Worm (Caenorhabditis elegans) whole organism, young adult: Measurements from ENCODE around the gene cyp-35A4.
A peak's percentile ranks its signal among the peaks of the same experiment; 100 is the strongest.

Source experiments
- B0035.1 ChIP-seq: sonication (generic microtip); optimal IDR thresholded peaks from 2 replicates; lab custom pipeline; 2016; ENCODE audit warnings: missing genetic modification characterization, mild to moderate bottlenecking, missing compliant biosample characterization, missing genotype, missing genetic modification reagents
- C17E4.6 ChIP-seq: fragments of 200-800 bp; sonication (Bioruptor generic); IDR thresholded peaks from 2 replicates; pipeline ENCODE4 v1.3.6; 2022; ENCODE audit warnings: missing genetic modification reagents, missing genetic modification characterization, missing compliant biosample characterization
- F33H1.4 ChIP-seq: fragments of 200-800 bp; sonication (Bioruptor generic); IDR thresholded peaks from 2 replicates; pipeline ENCODE4 v1.3.6; 2022; ENCODE audit warnings: missing genetic modification reagents, missing genetic modification characterization, missing compliant biosample characterization
- F49E8.2 ChIP-seq: sonication (generic microtip); optimal IDR thresholded peaks from 3 replicates; lab custom pipeline; 2017; ENCODE audit warnings: missing genetic modification characterization, mild to moderate bottlenecking, missing compliant biosample characterization, antibody characterized with exemption, moderate library complexity; ENCODE audit not compliant: insufficient read depth
- F55B11.4 ChIP-seq: sonication (generic microtip); optimal IDR thresholded peaks from 2 replicates; lab custom pipeline; 2016; ENCODE audit warnings: missing compliant biosample characterization, missing genetic modification characterization, borderline replicate concordance; ENCODE audit not compliant: insufficient read depth
- T07F8.4 ChIP-seq: sonication (generic microtip); optimal IDR thresholded peaks from 2 replicates; lab custom pipeline; 2016; ENCODE audit warnings: mild to moderate bottlenecking, missing genetic modification characterization, moderate library complexity, missing compliant biosample characterization
- T26A5.8 ChIP-seq: sonication (generic microtip); optimal IDR thresholded peaks from 2 replicates; lab custom pipeline; 2016; ENCODE audit warnings: missing genetic modification characterization, missing compliant biosample characterization
- Y53G8AR.9 ChIP-seq: fragments of 200-800 bp; sonication (Bioruptor generic); conservative IDR thresholded peaks from 2 replicates; pipeline ENCODE4 v1.3.6; 2022; ENCODE audit warnings: missing genetic modification reagents, missing genetic modification characterization, missing compliant biosample characterization
- Y95B8A.8 ChIP-seq: fragments of 200-800 bp; sonication (Bioruptor generic); IDR thresholded peaks from 2 replicates; pipeline ENCODE4 v1.3.6; 2022; ENCODE audit warnings: missing genetic modification reagents, missing genetic modification characterization, missing compliant biosample characterization
- ZK185.1 ChIP-seq: sonication (generic microtip); optimal IDR thresholded peaks from 2 replicates; lab custom pipeline; 2016; ENCODE audit warnings: mild to moderate bottlenecking, missing genetic modification characterization, missing compliant biosample characterization; ENCODE audit not compliant: poor library complexity, severe bottlenecking
- atf-7 ChIP-seq: sonication (generic microtip); optimal IDR thresholded peaks from 2 replicates; lab custom pipeline; 2017; ENCODE audit warnings: mild to moderate bottlenecking, missing genetic modification characterization, missing compliant biosample characterization
- athp-1 ChIP-seq: sonication (generic microtip); optimal IDR thresholded peaks from 2 replicates; lab custom pipeline; 2017; ENCODE audit warnings: mild to moderate bottlenecking, missing genetic modification characterization, missing compliant biosample characterization
- attf-5 ChIP-seq: fragments of 200-800 bp; sonication (Bioruptor generic); optimal IDR thresholded peaks from 2 replicates; lab custom pipeline; 2018; ENCODE audit warnings: mild to moderate bottlenecking, missing genetic modification characterization, missing compliant biosample characterization
- cebp-1 ChIP-seq, 2 experiments: fragments of 200-800 bp in 1 of 2; sonication (Bioruptor generic) in 1 of 2; sonication (generic microtip) in 1 of 2; IDR thresholded peaks in 1 of 2; optimal IDR thresholded peaks in 1 of 2; 2 replicates each; pipeline versions ENCODE4 v1.3.6 to Lab custom; 2017 to 2022; ENCODE audit warnings: missing compliant biosample characterization in 2 of 2, missing genetic modification characterization in 2 of 2, mild to moderate bottlenecking in 1 of 2, missing genetic modification reagents in 1 of 2, moderate library complexity in 1 of 2
- ceh-100 ChIP-seq: fragments of 200-800 bp; sonication (Bioruptor generic); IDR thresholded peaks from 2 replicates; pipeline ENCODE4 v1.3.6; 2022; ENCODE audit warnings: missing genetic modification reagents, missing genetic modification characterization, missing compliant biosample characterization
- ceh-79 ChIP-seq: sonication (generic microtip); optimal IDR thresholded peaks from 2 replicates; lab custom pipeline; 2017; ENCODE audit warnings: mild to moderate bottlenecking, missing genetic modification characterization, missing compliant biosample characterization
- dpff-1 ChIP-seq: sonication (generic microtip); optimal IDR thresholded peaks from 2 replicates; lab custom pipeline; 2017; ENCODE audit warnings: mild to moderate bottlenecking, missing genetic modification characterization, missing compliant biosample characterization
- efl-1 ChIP-seq: fragments of 150-350 bp; optimal IDR thresholded peaks from 2 replicates; lab custom pipeline; 2014; ENCODE audit warnings: missing biosample characterization, missing genetic modification reagents, missing genetic modification characterization
- egrh-3 ChIP-seq: fragments of 200-800 bp; sonication (Bioruptor generic); IDR thresholded peaks from 2 replicates; pipeline ENCODE4 v1.3.6; 2022; ENCODE audit warnings: missing genetic modification reagents, missing genetic modification characterization, missing compliant biosample characterization
- ets-4 ChIP-seq: fragments of 200-800 bp; sonication (Bioruptor generic); optimal IDR thresholded peaks from 2 replicates; lab custom pipeline; 2018; ENCODE audit warnings: mild to moderate bottlenecking, missing genetic modification characterization, missing compliant biosample characterization
- fkh-3 ChIP-seq: sonication (generic microtip); optimal IDR thresholded peaks from 2 replicates; lab custom pipeline; 2016; ENCODE audit warnings: mild to moderate bottlenecking, missing genetic modification characterization, missing compliant biosample characterization
- hlh-26 ChIP-seq: fragments of 200-800 bp; sonication (Bioruptor generic); conservative IDR thresholded peaks from 2 replicates; pipeline ENCODE4 v1.3.6; 2022; ENCODE audit warnings: missing genetic modification reagents, missing genetic modification characterization, missing compliant biosample characterization
- hmg-1.2 ChIP-seq: fragments of 200-800 bp; sonication (Bioruptor generic); IDR thresholded peaks from 2 replicates; pipeline ENCODE4 v1.3.6; 2022; ENCODE audit warnings: missing genetic modification reagents, missing genetic modification characterization, missing compliant biosample characterization
- hmg-20 ChIP-seq: fragments of 200-800 bp; sonication (Bioruptor generic); IDR thresholded peaks from 2 replicates; pipeline ENCODE4 v1.3.6; 2022; ENCODE audit warnings: missing genetic modification reagents, missing genetic modification characterization, missing compliant biosample characterization
- hsf-1 ChIP-seq: fragments of 200-800 bp; sonication (Bioruptor generic); IDR thresholded peaks from 2 replicates; pipeline ENCODE4 v1.3.6; 2022; ENCODE audit warnings: missing genetic modification reagents, missing genetic modification characterization, missing compliant biosample characterization
- lag-1 ChIP-seq: fragments of 200-800 bp; sonication (Bioruptor generic); IDR thresholded peaks from 2 replicates; pipeline ENCODE4 v1.3.6; 2022; ENCODE audit warnings: missing genetic modification reagents, missing genetic modification characterization, missing compliant biosample characterization
- let-607 ChIP-seq, 2 experiments: fragments of 200-800 bp in 1 of 2; sonication (Bioruptor generic) in 1 of 2; sonication (generic microtip) in 1 of 2; optimal IDR thresholded peaks; 2 replicates each; lab custom pipeline; 2016 to 2018; ENCODE audit warnings: mild to moderate bottlenecking in 2 of 2, missing compliant biosample characterization in 2 of 2, missing genetic modification characterization in 2 of 2, moderate library complexity in 2 of 2, missing genotype in 1 of 2
- lin-26 ChIP-seq: fragments of 200-800 bp; sonication (Bioruptor generic); IDR thresholded peaks from 2 replicates; pipeline ENCODE4 v1.3.6; 2022; ENCODE audit warnings: missing genetic modification reagents, missing genetic modification characterization, missing compliant biosample characterization
- lir-1 ChIP-seq: fragments of 200-800 bp; sonication (Bioruptor generic); conservative IDR thresholded peaks from 2 replicates; pipeline ENCODE4 v1.3.6; 2022; ENCODE audit warnings: missing genetic modification reagents, missing genetic modification characterization, missing compliant biosample characterization
- lsl-1 ChIP-seq: fragments of 200-800 bp; sonication (Bioruptor generic); optimal IDR thresholded peaks from 2 replicates; lab custom pipeline; 2018; ENCODE audit warnings: mild to moderate bottlenecking, missing genetic modification characterization, moderate library complexity, missing compliant biosample characterization
- madf-10 ChIP-seq: sonication (generic microtip); optimal IDR thresholded peaks from 2 replicates; lab custom pipeline; 2016; ENCODE audit warnings: mild to moderate bottlenecking, missing genetic modification characterization, missing compliant biosample characterization
- madf-3 ChIP-seq: fragments of 200-800 bp; sonication (Bioruptor generic); IDR thresholded peaks from 2 replicates; pipeline ENCODE4 v1.3.6; 2022; ENCODE audit warnings: missing genetic modification reagents, missing genetic modification characterization, missing compliant biosample characterization
- madf-8 ChIP-seq: fragments of 200-800 bp; sonication (Bioruptor generic); conservative IDR thresholded peaks from 2 replicates; pipeline ENCODE4 v1.3.6; 2022; ENCODE audit warnings: missing genetic modification reagents, missing genetic modification characterization, missing compliant biosample characterization
- nhr-179 ChIP-seq: sonication (generic microtip); optimal IDR thresholded peaks from 2 replicates; lab custom pipeline; 2016; ENCODE audit warnings: mild to moderate bottlenecking, missing genetic modification characterization, missing compliant biosample characterization
- nhr-90 ChIP-seq: sonication (generic microtip); optimal IDR thresholded peaks from 2 replicates; lab custom pipeline; 2016; ENCODE audit warnings: missing genotype, mild to moderate bottlenecking, missing genetic modification characterization, missing compliant biosample characterization
- pha-4 ChIP-seq: fragments of 150-350 bp; sonication (generic microtip); optimal IDR thresholded peaks from 2 replicates; lab custom pipeline; 2014; ENCODE audit warnings: missing biosample characterization, missing genetic modification reagents, missing genetic modification characterization
- sea-2 ChIP-seq: fragments of 200-800 bp; sonication (Bioruptor generic); IDR thresholded peaks from 2 replicates; pipeline ENCODE4 v1.3.6; 2022; ENCODE audit warnings: missing genetic modification characterization, missing compliant biosample characterization
- snpc-1.3 ChIP-seq: sonication (generic microtip); optimal IDR thresholded peaks from 2 replicates; lab custom pipeline; 2017; ENCODE audit warnings: missing genetic modification characterization, mild to moderate bottlenecking, missing compliant biosample characterization, antibody characterized with exemption, moderate library complexity, missing genotype, missing genetic modification reagents; ENCODE audit not compliant: insufficient read depth
- somi-1 ChIP-seq: fragments of 200-800 bp; sonication (Bioruptor generic); optimal IDR thresholded peaks from 2 replicates; lab custom pipeline; 2018; ENCODE audit warnings: mild to moderate bottlenecking, missing genetic modification characterization, missing compliant biosample characterization
- unc-130 ChIP-seq: sonication (generic microtip); optimal IDR thresholded peaks from 2 replicates; lab custom pipeline; 2016; ENCODE audit warnings: missing genetic modification reagents, missing genetic modification characterization, missing compliant biosample characterization
- xnd-1 ChIP-seq: sonication (generic microtip); optimal IDR thresholded peaks from 2 replicates; lab custom pipeline; 2016; ENCODE audit warnings: missing genotype, missing genetic modification reagents, missing genetic modification characterization, missing compliant biosample characterization
- zfh-2 ChIP-seq: fragments of 200-800 bp; sonication (Bioruptor generic); conservative IDR thresholded peaks from 2 replicates; pipeline ENCODE4 v1.3.6; 2022; ENCODE audit warnings: missing genetic modification reagents, missing genetic modification characterization, missing compliant biosample characterization
- ztf-18 ChIP-seq: sonication (generic microtip); optimal IDR thresholded peaks from 2 replicates; lab custom pipeline; 2016; ENCODE audit warnings: missing genotype, mild to moderate bottlenecking, missing genetic modification characterization, missing compliant biosample characterization
- ztf-22 ChIP-seq: fragments of 200-800 bp; sonication (Bioruptor generic); optimal IDR thresholded peaks from 2 replicates; lab custom pipeline; 2018; ENCODE audit warnings: mild to moderate bottlenecking, missing genetic modification characterization, moderate library complexity, missing compliant biosample characterization
- ztf-25 ChIP-seq: fragments of 200-800 bp; sonication (Bioruptor generic); IDR thresholded peaks from 2 replicates; pipeline ENCODE4 v1.3.6; 2022; ENCODE audit warnings: missing genetic modification reagents, missing genetic modification characterization, missing compliant biosample characterization
- ztf-6 ChIP-seq: fragments of 200-800 bp; sonication (Bioruptor generic); IDR thresholded peaks from 2 replicates; pipeline ENCODE4 v1.3.6; 2022; ENCODE audit warnings: missing genetic modification reagents, missing genetic modification characterization, missing compliant biosample characterization

Gene cyp-35A4

ce11 chrV:4022309-4022708 lies 9.1 kb upstream of the cyp-35A4 start, which contains the start of gene cyp-35A3:
TSS of gene cyp-35A3 (plus strand) at chrV:4022609.
- TF ChIP-seq hmg-20 (GFP tag; lab: Robert Waterston, UW) = no peak
- no peak for TF ChIP-seq cebp-1 (GFP tag; IDR thresholded peaks at IDR 0.05; lab: Robert Waterston, UW)
- TF ChIP-seq cebp-1 (tag; optimal IDR thresholded peaks at IDR 0.05; lab: Kevin White, UChicago) = no peak
- TF ChIP-seq madf-3 = no peak
- TF ChIP-seq F55B11.4 (tag; lab: Kevin White, UChicago) = no peak
- no peak for TF ChIP-seq sea-2 (GFP tag; lab: Robert Waterston, UW)
- TF ChIP-seq snpc-1.3 (tag; lab: Kevin White, UChicago) = no peak
- no peak for TF ChIP-seq ztf-25 (GFP tag; lab: Robert Waterston, UW)
- TF ChIP-seq hlh-26 (GFP tag; lab: Robert Waterston, UW) = no peak
- no peak for TF ChIP-seq T07F8.4 (tag; lab: Kevin White, UChicago)
- TF ChIP-seq F49E8.2 (tag; lab: Kevin White, UChicago) = no peak
- TF ChIP-seq hsf-1 (GFP tag; lab: Robert Waterston, UW) = no peak
- TF ChIP-seq fkh-3 (tag; lab: Kevin White, UChicago) = no peak
- TF ChIP-seq dpff-1 = no peak
- no peak for TF ChIP-seq somi-1 (GFP tag; lab: Kevin White, UChicago)
- TF ChIP-seq F33H1.4 = no peak
- TF ChIP-seq egrh-3 = no peak

DNA sequence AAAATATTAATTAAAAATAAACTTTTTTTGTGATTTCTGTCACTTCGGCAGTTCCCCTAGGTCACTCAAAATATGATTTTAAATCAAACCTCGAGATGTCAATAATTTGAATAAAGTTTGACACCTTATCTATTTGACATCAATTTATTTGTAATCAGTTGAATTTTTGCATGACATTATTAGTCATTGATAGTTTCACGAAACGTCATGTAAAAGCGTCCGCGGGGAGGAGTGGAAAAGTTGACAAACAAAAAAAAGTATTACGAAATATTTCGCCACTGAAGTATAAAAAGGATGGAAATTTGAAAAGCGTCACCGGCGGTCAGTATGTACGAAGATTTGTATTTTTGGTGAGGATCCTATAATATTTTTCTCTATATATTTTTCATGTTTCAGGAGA lies 6.6 kb upstream of the cyp-35A4 start, which contains the start of gene K09D9.1:
TSS of gene K09D9.1 (plus strand) at position 271 of the 400 bp plus-strand sequence.
- no peak for TF ChIP-seq ztf-18
- no peak for TF ChIP-seq lsl-1 (GFP tag; lab: Kevin White, UChicago)
- TF ChIP-seq snpc-1.3 (tag; lab: Kevin White, UChicago) = no peak
- TF ChIP-seq ceh-100 = no peak
- peak; percentile 79 for TF ChIP-seq atf-7 (tag; lab: Kevin White, UChicago)
- no peak for TF ChIP-seq lir-1
- peak; percentile 2 for TF ChIP-seq ets-4 (GFP tag; lab: Kevin White, UChicago)
- TF ChIP-seq unc-130 = no peak
- TF ChIP-seq F49E8.2 (tag; lab: Kevin White, UChicago) = no peak
- no peak for TF ChIP-seq ceh-79 (tag; lab: Kevin White, UChicago)
- no peak for TF ChIP-seq Y53G8AR.9 (GFP tag; lab: Robert Waterston, UW)
- no peak for TF ChIP-seq T26A5.8 (tag; lab: Kevin White, UChicago)
- TF ChIP-seq efl-1 (GFP tag; lab: Kevin White, UChicago) = no peak
- no peak for TF ChIP-seq athp-1
- peak in 1 of 2 experiments; percentile 29 for TF ChIP-seq let-607 (tag; optimal IDR thresholded peaks at IDR 0.05; lab: Kevin White, UChicago)
- TF ChIP-seq nhr-90 (tag; lab: Kevin White, UChicago) = no peak
- no peak for TF ChIP-seq hmg-1.2 (GFP tag; lab: Robert Waterston, UW)
- TF ChIP-seq xnd-1 (tag; lab: Kevin White, UChicago) = no peak
- TF ChIP-seq zfh-2 (GFP tag; lab: Robert Waterston, UW) = no peak
- peak; percentile 19 for TF ChIP-seq attf-5 (GFP tag; lab: Kevin White, UChicago)
- TF ChIP-seq ztf-6 (GFP tag; lab: Robert Waterston, UW) = no peak
- no peak for TF ChIP-seq F33H1.4
- TF ChIP-seq B0035.1 (tag; lab: Kevin White, UChicago) = no peak
- TF ChIP-seq madf-8 = no peak
- peak; percentile 31 for TF ChIP-seq ZK185.1 (tag; lab: Kevin White, UChicago)
- TF ChIP-seq C17E4.6 (GFP tag; lab: Robert Waterston, UW) = no peak
- TF ChIP-seq ztf-22 (GFP tag; lab: Kevin White, UChicago) = peak; percentile 57
- peak; percentile 63 for TF ChIP-seq pha-4
- no peak for TF ChIP-seq lag-1 (GFP tag; lab: Robert Waterston, UW)
- TF ChIP-seq Y95B8A.8 (GFP tag; lab: Robert Waterston, UW) = no peak
- TF ChIP-seq madf-10 (tag; lab: Kevin White, UChicago) = no peak
- no peak for TF ChIP-seq lin-26 (GFP tag; lab: Robert Waterston, UW)
- TF ChIP-seq hsf-1 (GFP tag; lab: Robert Waterston, UW) = no peak
- TF ChIP-seq nhr-179 (tag; lab: Kevin White, UChicago) = no peak
